Fruit fly (Drosophila melanogaster) whole organism, prepupa: ENCODE measurements around the gene Cyp12a5.

Experiments used
- CG6276 ChIP-seq: fragments of 200-800 bp; sonication (Bioruptor generic); optimal IDR thresholded peaks from 2 replicates; lab custom pipeline; 2017; ENCODE audit warnings: missing biosample characterization, mild to moderate bottlenecking, missing genetic modification characterization
- CG6854 ChIP-seq: fragments of 200-800 bp; sonication (Bioruptor generic); optimal IDR thresholded peaks from 2 replicates; lab custom pipeline; 2017; ENCODE audit warnings: missing biosample characterization, mild to moderate bottlenecking, missing genetic modification characterization

DNA sequence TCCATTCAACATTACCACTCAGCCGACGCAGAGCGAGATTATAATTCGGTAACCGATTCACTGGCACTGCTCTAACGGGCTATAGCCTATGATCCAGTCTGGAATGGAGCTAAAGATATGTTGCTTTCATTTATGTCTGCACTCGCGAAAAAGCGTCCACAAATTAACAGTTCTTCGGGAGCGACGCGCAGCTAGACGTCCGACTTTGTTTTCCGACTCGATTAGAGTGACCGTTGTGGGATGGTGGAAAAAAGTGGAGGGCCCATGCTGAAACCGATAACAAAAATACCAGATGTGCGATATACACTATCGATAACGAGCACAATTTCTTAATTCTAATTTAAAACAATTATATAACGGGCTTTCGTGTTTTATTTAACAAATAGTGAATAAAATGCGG is 38.4 kb upstream of the Cyp12a5 start, which contains the start of gene cdi:
- TF ChIP-seq CG6854 (GFP tag; lab: Kevin White, UChicago): no peak
- no peak for TF ChIP-seq CG6276 (GFP tag; lab: Kevin White, UChicago)
